Fruit fly (Drosophila melanogaster): ENCODE results near the gene CG3528.

CG3528 gene

dm6 chr2L:2492692-2493626 is 24.9 kb downstream of the CG3528 start, which contains the start of gene oaf (continued):
- peak; percentile 23 for TF ChIP-seq unpg (GFP tag; optimal IDR thresholded peaks at IDR 0.05)
- TF ChIP-seq CG8765 (GFP tag; IDR thresholded peaks at IDR 0.05): no peak
- peak; percentile 76 for TF ChIP-seq CG2120 (GFP tag; optimal IDR thresholded peaks at IDR 0.05)
- peak; percentile 34; the same call in 1 of the 2 replicates for TF ChIP-seq CG6272 (GFP tag; IDR thresholded peaks at IDR 0.05)
- TF ChIP-seq CG10274 (GFP tag; optimal IDR thresholded peaks at IDR 0.05): no peak
- no peak for TF ChIP-seq esg (GFP tag; conservative IDR thresholded peaks at IDR 0.05)
- no peak for TF ChIP-seq CG4820 (GFP tag; optimal IDR thresholded peaks at IDR 0.05)
- TF ChIP-seq pzg (GFP tag; optimal IDR thresholded peaks at IDR 0.05): peak; percentile 98
- TF ChIP-seq CTCF (GFP tag; optimal IDR thresholded peaks at IDR 0.05): no peak
- no peak for TF ChIP-seq CG18476 (GFP tag; optimal IDR thresholded peaks at IDR 0.05)
- 0 out of 3 replicates have a peak, but pooled peaks have one; percentile 38 for TF ChIP-seq tgo (GFP tag; IDR thresholded peaks at IDR 0.05)
- peak; percentile 78 for TF ChIP-seq Max (GFP tag; optimal IDR thresholded peaks at IDR 0.05)
- TF ChIP-seq croc (GFP tag; conservative IDR thresholded peaks at IDR 0.05): 0 out of 3 replicates have a peak, but pooled peaks have one; percentile 13
- peak; percentile 40 for TF ChIP-seq CG17359 (tag; optimal IDR thresholded peaks at IDR 0.05)
- peak; percentile 44 for TF ChIP-seq PHDP (tag; optimal IDR thresholded peaks at IDR 0.05)
- peak; percentile 49 for TF ChIP-seq CG13287 (GFP tag; IDR thresholded peaks at IDR 0.05; ENCODE audit: partially characterized antibody)
- TF ChIP-seq slou (GFP tag; optimal IDR thresholded peaks at IDR 0.05): no peak
- no peak for TF ChIP-seq CG6683 (GFP tag; optimal IDR thresholded peaks at IDR 0.05)
- TF ChIP-seq gfzf (GFP tag; optimal IDR thresholded peaks at IDR 0.05): peak; percentile 94
- TF ChIP-seq MTF-1 (GFP tag; optimal IDR thresholded peaks at IDR 0.05; ENCODE audit: borderline replicate concordance): no peak
- no peak for TF ChIP-seq dati (GFP tag; IDR thresholded peaks at IDR 0.05)
- TF ChIP-seq vvl (GFP tag; IDR thresholded peaks at IDR 0.05): peak; percentile 75
- no peak for TF ChIP-seq Six4 (GFP tag; optimal IDR thresholded peaks at IDR 0.05)
- TF ChIP-seq chinmo (GFP tag; IDR thresholded peaks at IDR 0.05; ENCODE audit: partially characterized antibody): 0 out of 4 replicates have a peak, but pooled peaks have one; percentile 14
- no peak for TF ChIP-seq CG8388 (GFP tag; optimal IDR thresholded peaks at IDR 0.05)
- TF ChIP-seq CG11456 (GFP tag; IDR thresholded peaks at IDR 0.05): peak; percentile 11; the same call in 1 of the 3 replicates
- no peak for TF ChIP-seq CG33557 (GFP tag; optimal IDR thresholded peaks at IDR 0.05)
- peak; percentile 45 for TF ChIP-seq CG9876 (GFP tag; optimal IDR thresholded peaks at IDR 0.05)
- no peak for TF ChIP-seq kni (GFP tag; optimal IDR thresholded peaks at IDR 0.05)
- no peak for TF ChIP-seq CG1792 (GFP tag; optimal IDR thresholded peaks at IDR 0.05)
- TF ChIP-seq Vsx1 (GFP tag; optimal IDR thresholded peaks at IDR 0.05): no peak
- peak; percentile 7 for TF ChIP-seq fd102C (GFP tag; optimal IDR thresholded peaks at IDR 0.05)
- TF ChIP-seq CG1832 (GFP tag; optimal IDR thresholded peaks at IDR 0.05): no peak
- peak; percentile 52 for TF ChIP-seq Nf-YC (tag; optimal IDR thresholded peaks at IDR 0.05)
- no peak for TF ChIP-seq slp2 (GFP tag; optimal IDR thresholded peaks at IDR 0.05)
- peak; percentile 89 for TF ChIP-seq stwl (tag; optimal IDR thresholded peaks at IDR 0.05)
- no peak for TF ChIP-seq Doc3 (GFP tag; IDR thresholded peaks at IDR 0.05; ENCODE audit: partially characterized antibody)
- peak; percentile 47; the same call in 1 of the 2 replicates for TF ChIP-seq CG14014 (GFP tag; IDR thresholded peaks at IDR 0.05)
- TF ChIP-seq luna (GFP tag; optimal IDR thresholded peaks at IDR 0.05): no peak
- TF ChIP-seq Atf6 (GFP tag; IDR thresholded peaks at IDR 0.05): peak; percentile 51; the same call in 1 of the 2 replicates
- TF ChIP-seq ranshi (GFP tag; IDR thresholded peaks at IDR 0.05): peak; percentile 42; the same call in 1 of the 2 replicates
- no peak for TF ChIP-seq CG14050 (GFP tag; IDR thresholded peaks at IDR 0.05)
- TF ChIP-seq toy (GFP tag; IDR thresholded peaks at IDR 0.05): no peak
- peak; percentile 43 for TF ChIP-seq CG8944 (GFP tag; optimal IDR thresholded peaks at IDR 0.05)
- peak; percentile 70 for TF ChIP-seq CG12769 (tag; optimal IDR thresholded peaks at IDR 0.05)
- peak; percentile 16 for TF ChIP-seq CG15269 (tag; optimal IDR thresholded peaks at IDR 0.05)
- TF ChIP-seq Hr51 (GFP tag; optimal IDR thresholded peaks at IDR 0.05): peak; percentile 45 to 60
- TF ChIP-seq CG1024 (GFP tag; IDR thresholded peaks at IDR 0.05): 0 out of 2 replicates have a peak, but pooled peaks have one; percentile 42

All from whole organism, embryonic.